Fruit fly (Drosophila melanogaster): Measurements from ENCODE around the gene CG2258.

- no peak for TF ChIP-seq CG17186 (GFP tag; optimal IDR thresholded peaks at IDR 0.05)
- TF ChIP-seq vnd (GFP tag; IDR thresholded peaks at IDR 0.05; ENCODE audit: partially characterized antibody), result no peak
- TF ChIP-seq hkb (optimal IDR thresholded peaks at IDR 0.05), result no peak
- no peak for TF ChIP-seq hkb (GFP tag; IDR thresholded peaks at IDR 0.05)
- no peak for TF ChIP-seq fd102C (GFP tag; optimal IDR thresholded peaks at IDR 0.05)
- no peak for TF ChIP-seq slp2 (GFP tag; optimal IDR thresholded peaks at IDR 0.05)
- TF ChIP-seq dysf (GFP tag; IDR thresholded peaks at IDR 0.05), result no peak
- TF ChIP-seq psq (GFP tag; optimal IDR thresholded peaks at IDR 0.05), result no peak
- TF ChIP-seq CG7271 (tag; optimal IDR thresholded peaks at IDR 0.05), result no peak
Measured at dm6 chrX:8147649-8148048, 45.8 kb upstream of the CG2258 start, which contains the start of gene CG15336.

Data from whole organism, embryonic.